Worm (Caenorhabditis elegans): Measurements from ENCODE around the gene lig-4.

lig-4 gene

DNA sequence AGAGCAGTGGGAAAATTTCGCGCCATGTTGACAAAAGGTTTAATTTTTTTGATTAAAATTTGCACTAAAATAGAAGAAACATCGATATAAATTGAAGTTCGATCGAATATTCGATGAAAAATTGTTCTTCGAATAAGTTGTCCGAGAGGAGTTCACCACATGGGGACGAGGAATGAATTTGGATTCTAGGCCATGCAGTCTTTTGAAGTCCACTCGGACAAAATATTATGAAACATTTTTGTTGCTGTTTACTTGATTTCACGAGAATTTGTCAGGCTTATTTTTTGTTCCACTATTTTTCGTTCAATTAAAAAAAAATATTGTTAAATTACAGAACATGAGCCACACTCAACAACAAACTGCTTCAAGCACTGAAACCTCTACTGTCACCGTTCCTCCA lies 591 bp upstream of the lig-4 start, which contains the start of the genes cux-7 and C07H6.2 (continued):
- TF ChIP-seq lsy-2 (tag; optimal IDR thresholded peaks at IDR 0.05) (peak; percentile 60 to 96), mdt-29 (GFP tag; IDR thresholded peaks at IDR 0.05) (peak; percentile 77; the same call in 1 of the 2 replicates), lin-29 (GFP tag; IDR thresholded peaks at IDR 0.05) (no peak), unc-62 (GFP tag; optimal IDR thresholded peaks at IDR 0.05 in 1 of 2) (peak in 1 of 2 experiments; percentile 97), unc-62 (tag; optimal IDR thresholded peaks at IDR 0.05) (no peak), Y105C5A.15 (GFP tag; IDR thresholded peaks at IDR 0.05) (no peak), sdz-12 (GFP tag; optimal IDR thresholded peaks at IDR 0.05) (peak; percentile 98), hif-1 (tag; optimal IDR thresholded peaks at IDR 0.05) (peak in 1 of 2 experiments; percentile 96), F37D6.2 (tag; optimal IDR thresholded peaks at IDR 0.05) (peak; percentile 85), tag-97 (GFP tag; IDR thresholded peaks at IDR 0.05) (peak; percentile 99), lin-13 (GFP tag; optimal IDR thresholded peaks at IDR 0.05) (peak; percentile 85), daf-19 (GFP tag; conservative IDR thresholded peaks at IDR 0.05) (no peak), nhr-237 (tag; optimal IDR thresholded peaks at IDR 0.05) (no peak), ceh-20 (GFP tag; IDR thresholded peaks at IDR 0.05) (peak; percentile 82), mdl-1 (tag; optimal IDR thresholded peaks at IDR 0.05) (peak in 1 of 2 experiments; percentile 19), dmd-9 (GFP tag; IDR thresholded peaks at IDR 0.05) (peak; percentile 97), vab-7 (GFP tag; IDR thresholded peaks at IDR 0.05) (0 out of 2 replicates have a peak, but pooled peaks have one; percentile 50), spr-1 (tag; optimal IDR thresholded peaks at IDR 0.05) (peak; percentile 69), unc-130 (GFP tag; optimal IDR thresholded peaks at IDR 0.05) (peak; percentile 98), lir-3 (tag; optimal IDR thresholded peaks at IDR 0.05) (peak; percentile 54), set-16 (GFP tag; IDR thresholded peaks at IDR 0.05) (no peak; the same call in 1 of the 2 replicates), dpl-1 (GFP tag; optimal IDR thresholded peaks at IDR 0.05) (peak; percentile 92), nhr-28 (tag; optimal IDR thresholded peaks at IDR 0.05) (peak; percentile 73), pqm-1 (tag; optimal IDR thresholded peaks at IDR 0.05) (no peak), madf-9 (GFP tag; conservative IDR thresholded peaks at IDR 0.05) (peak; percentile 96), ceh-32 (tag; optimal IDR thresholded peaks at IDR 0.05; ENCODE audit: poor library complexity) (peak; percentile 66), mxl-3 (GFP tag; optimal IDR thresholded peaks at IDR 0.05) (peak; percentile 66), zfp-3 (GFP tag; conservative IDR thresholded peaks at IDR 0.05) (peak; percentile 88), nhr-42 (GFP tag; IDR thresholded peaks at IDR 0.05) (0 out of 2 replicates have a peak, but pooled peaks have one; percentile 44), nhr-25 (tag; optimal IDR thresholded peaks at IDR 0.05; ENCODE audit: borderline replicate concordance, insufficient read depth) (peak; percentile 42), dmd-6 (GFP tag; IDR thresholded peaks at IDR 0.05) (peak; percentile 95), nhr-11 (tag; optimal IDR thresholded peaks at IDR 0.05) (peak; percentile 75), lin-1 (GFP tag; IDR thresholded peaks at IDR 0.05) (0 out of 2 replicates have a peak, but pooled peaks have one; percentile 40), egl-43 (GFP tag; IDR thresholded peaks at IDR 0.05) (no peak), ceh-44 (GFP tag; IDR thresholded peaks at IDR 0.05) (peak; percentile 93), dve-1 (tag; optimal IDR thresholded peaks at IDR 0.05; ENCODE audit: insufficient read depth) (peak; percentile 92), attf-4 (tag; optimal IDR thresholded peaks at IDR 0.05) (no peak), duxl-1 (tag; optimal IDR thresholded peaks at IDR 0.05; ENCODE audit: poor library complexity) (peak; percentile 97), fkh-10 (GFP tag; optimal IDR thresholded peaks at IDR 0.05) (peak; percentile 42), madf-5 (GFP tag; IDR thresholded peaks at IDR 0.05) (0 out of 4 replicates have a peak, but pooled peaks of 1 of the 2 experiments have one; percentile 50), mxl-2 (GFP tag; conservative IDR thresholded peaks at IDR 0.05) (peak; percentile 82), F49E8.2 (tag; optimal IDR thresholded peaks at IDR 0.05; ENCODE audit: borderline replicate concordance) (peak; percentile 90), mep-1 (tag; optimal IDR thresholded peaks at IDR 0.05) (no peak), hlh-30 (tag; optimal IDR thresholded peaks at IDR 0.05; ENCODE audit: insufficient read depth) (no peak), hmg-1.1 (GFP tag; IDR thresholded peaks at IDR 0.05) (peak; percentile 79), tra-1 (GFP tag; IDR thresholded peaks at IDR 0.05) (peak; percentile 89; the same call in 1 of the 2 replicates), hlh-11 (tag; optimal IDR thresholded peaks at IDR 0.05) (peak; percentile 82), mes-2 (tag; optimal IDR thresholded peaks at IDR 0.05; ENCODE audit: poor library complexity, severe bottlenecking) (peak; percentile 100), D1046.2 (GFP tag; IDR thresholded peaks at IDR 0.05) (peak; percentile 88; the same call in 1 of the 2 replicates)

All from whole organism, L4 larva.